Worm (Caenorhabditis elegans) whole organism, L3 larva: Measurements from ENCODE around the gene crt-1.

Experiments
- ZK546.5 ChIP-seq: sonication (generic microtip); optimal IDR thresholded peaks from 2 replicates; lab custom pipeline; 2017; ENCODE audit warnings: missing biosample characterization, missing genetic modification characterization
- aly-2 ChIP-seq: fragments of 150-350 bp; optimal IDR thresholded peaks from 2 replicates; lab custom pipeline; 2014; ENCODE audit warnings: missing biosample characterization, missing genetic modification characterization
- ama-1 ChIP-seq: fragments of 150-350 bp; optimal IDR thresholded peaks from 2 replicates; lab custom pipeline; 2018
- ceh-16 ChIP-seq: sonication (generic microtip); optimal IDR thresholded peaks from 2 replicates; lab custom pipeline; 2017; ENCODE audit warnings: missing biosample characterization, missing genetic modification characterization
- ceh-28 ChIP-seq: fragments of 150-350 bp; optimal IDR thresholded peaks from 2 replicates; lab custom pipeline; 2014; ENCODE audit warnings: missing biosample characterization, missing genetic modification reagents, missing genetic modification characterization
- ceh-82 ChIP-seq: fragments of 150-350 bp; optimal IDR thresholded peaks from 2 replicates; lab custom pipeline; 2014; ENCODE audit warnings: missing biosample characterization, missing genetic modification characterization
- daf-12 ChIP-seq: fragments of 150-350 bp; optimal IDR thresholded peaks from 2 replicates; lab custom pipeline; 2014; ENCODE audit warnings: missing biosample characterization, missing genetic modification reagents, missing genetic modification characterization
- egl-5 ChIP-seq: fragments of 150-350 bp; optimal IDR thresholded peaks from 2 replicates; lab custom pipeline; 2017; ENCODE audit warnings: missing biosample characterization, missing genetic modification reagents, missing genetic modification characterization, inconsistent platforms
- elt-2 ChIP-seq: sonication (generic microtip); optimal IDR thresholded peaks from 2 replicates; lab custom pipeline; 2016; ENCODE audit warnings: missing genetic modification reagents, mild to moderate bottlenecking, missing genetic modification characterization, missing compliant biosample characterization
- elt-3 ChIP-seq, 3 experiments: fragments of 150-350 bp in 1 of 3; sonication (generic microtip) in 2 of 3; optimal IDR thresholded peaks; 2 replicates in 2 of 3; 4 replicates in 1 of 3; lab custom pipeline; 2014 to 2017; ENCODE audit warnings: missing biosample characterization in 3 of 3, missing genetic modification characterization in 3 of 3
- eor-1 ChIP-seq, 2 experiments: fragments of 150-350 bp; optimal IDR thresholded peaks; 2 replicates each; lab custom pipeline; 2014 to 2018; ENCODE audit warnings: missing biosample characterization in 2 of 2, missing genetic modification characterization in 2 of 2
- fos-1 ChIP-seq: fragments of 150-350 bp; optimal IDR thresholded peaks from 2 replicates; lab custom pipeline; 2014; ENCODE audit warnings: missing biosample characterization, missing genetic modification characterization
- lsy-12 ChIP-seq: sonication (generic microtip); optimal IDR thresholded peaks from 2 replicates; lab custom pipeline; 2016; ENCODE audit warnings: mild to moderate bottlenecking, missing genetic modification characterization, missing compliant biosample characterization
- mdl-1 ChIP-seq: fragments of 150-350 bp; optimal IDR thresholded peaks from 2 replicates; lab custom pipeline; 2014; ENCODE audit warnings: missing biosample characterization, missing genetic modification characterization
- nfya-1 ChIP-seq: sonication (generic microtip); optimal IDR thresholded peaks from 2 replicates; lab custom pipeline; 2017; ENCODE audit warnings: missing genetic modification characterization, mild to moderate bottlenecking, missing compliant biosample characterization, antibody characterized with exemption, moderate library complexity; ENCODE audit not compliant: insufficient read depth
- nhr-11 ChIP-seq: fragments of 150-350 bp; optimal IDR thresholded peaks from 2 replicates; lab custom pipeline; 2014; ENCODE audit warnings: missing biosample characterization, missing genetic modification characterization
- nhr-23 ChIP-seq: fragments of 150-350 bp; optimal IDR thresholded peaks from 2 replicates; lab custom pipeline; 2014; ENCODE audit warnings: missing biosample characterization, missing genetic modification reagents, missing genetic modification characterization
- nhr-237 ChIP-seq: fragments of 150-350 bp; optimal IDR thresholded peaks from 2 replicates; lab custom pipeline; 2014; ENCODE audit warnings: missing biosample characterization, missing genetic modification characterization
- nhr-25 ChIP-seq: sonication (generic microtip); optimal IDR thresholded peaks from 2 replicates; lab custom pipeline; 2017; ENCODE audit warnings: missing biosample characterization, missing genetic modification characterization
- nhr-28 ChIP-seq: fragments of 150-350 bp; optimal IDR thresholded peaks from 2 replicates; lab custom pipeline; 2014; ENCODE audit warnings: missing biosample characterization, missing genetic modification characterization
- nhr-43 ChIP-seq: sonication (generic microtip); optimal IDR thresholded peaks from 2 replicates; lab custom pipeline; 2016; ENCODE audit warnings: mild to moderate bottlenecking, missing genetic modification characterization, missing compliant biosample characterization; ENCODE audit not compliant: poor library complexity, severe bottlenecking
- nhr-76 ChIP-seq: fragments of 150-350 bp; sonication (generic microtip); optimal IDR thresholded peaks from 5 replicates; lab custom pipeline; 2014; ENCODE audit warnings: missing biosample characterization, missing genetic modification characterization
- nhr-77 ChIP-seq: fragments of 150-350 bp; optimal IDR thresholded peaks from 2 replicates; lab custom pipeline; 2014; ENCODE audit warnings: missing biosample characterization, missing genetic modification characterization
- pha-4 ChIP-seq: fragments of 150-350 bp; optimal IDR thresholded peaks from 2 replicates; lab custom pipeline; 2014; ENCODE audit warnings: missing biosample characterization, missing genetic modification reagents, missing genetic modification characterization
- pqm-1 ChIP-seq: fragments of 150-350 bp; optimal IDR thresholded peaks from 2 replicates; lab custom pipeline; 2017; ENCODE audit warnings: missing biosample characterization, missing genetic modification characterization, inconsistent platforms
- snpc-4 ChIP-seq: fragments of 150-350 bp; optimal IDR thresholded peaks from 2 replicates; lab custom pipeline; 2014; ENCODE audit warnings: missing biosample characterization, missing genetic modification characterization
- tbx-2 ChIP-seq: sonication (generic microtip); optimal IDR thresholded peaks from 2 replicates; lab custom pipeline; 2016; ENCODE audit warnings: mild to moderate bottlenecking, missing genetic modification characterization, missing compliant biosample characterization
- unc-62 ChIP-seq: fragments of 150-350 bp; sonication (generic microtip); optimal IDR thresholded peaks from 4 replicates; lab custom pipeline; 2014; ENCODE audit warnings: missing biosample characterization, missing genetic modification reagents, missing genetic modification characterization
- zag-1 ChIP-seq: fragments of 150-350 bp; optimal IDR thresholded peaks from 2 replicates; lab custom pipeline; 2014; ENCODE audit warnings: missing biosample characterization, missing genetic modification characterization
- ztf-4 ChIP-seq: fragments of 150-350 bp; optimal IDR thresholded peaks from 2 replicates; lab custom pipeline; 2014; ENCODE audit warnings: missing biosample characterization, missing genetic modification characterization

The crt-1 gene

DNA sequence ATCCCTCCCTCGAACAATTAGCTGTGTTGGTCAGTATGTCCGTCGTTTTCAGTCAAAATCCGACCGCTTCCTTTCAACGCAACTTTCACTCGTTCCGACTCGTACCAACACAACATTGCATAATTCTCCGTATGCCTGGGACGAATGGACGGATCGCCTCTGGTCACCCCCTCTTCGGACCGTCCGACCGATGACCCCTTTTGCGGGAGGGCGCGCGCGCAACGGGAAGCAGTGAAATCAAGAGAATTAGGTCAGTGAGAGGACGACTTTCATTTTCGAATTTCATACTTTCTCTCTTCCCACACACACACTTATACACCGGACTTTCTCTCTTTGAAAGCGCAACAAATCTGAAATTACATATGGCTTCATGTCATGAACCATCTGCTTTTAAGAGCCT lies 5.0 kb upstream of the crt-1 start, which contains the start of gene atf-8:
TSS of gene atf-8 (plus strand) at position 234 of the 400 bp plus-strand sequence.
- TF ChIP-seq nhr-25 (tag; lab: Kevin White, UChicago) (peak; percentile 10), ceh-16 (tag; lab: Kevin White, UChicago) (no peak), nfya-1 (tag; lab: Kevin White, UChicago) (no peak), unc-62 (GFP tag; lab: Kevin White, UChicago) (no peak), pqm-1 (no peak), nhr-11 (tag; lab: Kevin White, UChicago) (no peak), lsy-12 (no peak), aly-2 (tag; lab: Kevin White, UChicago) (no peak), nhr-23 (tag; lab: Kevin White, UChicago) (peak; percentile 74), ama-1 (lab: Kevin White, UChicago) (no peak), nhr-76 (tag; lab: Kevin White, UChicago) (no peak), mdl-1 (tag; lab: Kevin White, UChicago) (no peak)

DNA sequence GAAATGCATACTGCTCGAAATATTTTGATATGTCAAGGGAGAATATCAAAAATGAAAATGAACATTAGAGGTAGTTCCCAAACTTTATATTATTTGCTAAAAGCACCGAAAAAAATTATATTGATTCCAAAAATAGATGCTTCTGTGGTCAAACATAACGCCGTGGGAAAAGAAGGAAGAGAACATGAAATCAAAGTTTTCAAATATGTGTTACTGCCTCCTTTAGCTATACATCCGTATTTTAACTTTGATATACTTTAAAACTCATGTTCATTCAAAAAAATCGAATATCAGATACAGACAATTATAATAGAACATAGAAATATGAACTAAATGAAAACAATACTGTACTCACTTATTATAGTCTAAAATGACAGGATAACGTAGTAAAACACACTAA lies 3.1 kb upstream of the crt-1 start, which contains the start of gene Y38A10A.11:
TSS of gene Y38A10A.11 (minus strand) at position 101 of the 400 bp plus-strand sequence.
- TF ChIP-seq mdl-1 (tag; lab: Kevin White, UChicago) = no peak
- no peak for TF ChIP-seq nhr-237 (tag; lab: Kevin White, UChicago)
- TF ChIP-seq tbx-2 (tag; lab: Kevin White, UChicago) = no peak
- TF ChIP-seq snpc-4 (tag; lab: Kevin White, UChicago) = no peak
- no peak for TF ChIP-seq ama-1 (lab: Kevin White, UChicago)
- TF ChIP-seq zag-1 (tag; lab: Kevin White, UChicago) = no peak
- TF ChIP-seq daf-12 = no peak
- no peak for TF ChIP-seq nhr-28 (tag; lab: Kevin White, UChicago)
- no peak for TF ChIP-seq nhr-23 (tag; lab: Kevin White, UChicago)
- no peak for TF ChIP-seq ceh-82
- TF ChIP-seq, all 47 proteins: peak for 0

DNA sequence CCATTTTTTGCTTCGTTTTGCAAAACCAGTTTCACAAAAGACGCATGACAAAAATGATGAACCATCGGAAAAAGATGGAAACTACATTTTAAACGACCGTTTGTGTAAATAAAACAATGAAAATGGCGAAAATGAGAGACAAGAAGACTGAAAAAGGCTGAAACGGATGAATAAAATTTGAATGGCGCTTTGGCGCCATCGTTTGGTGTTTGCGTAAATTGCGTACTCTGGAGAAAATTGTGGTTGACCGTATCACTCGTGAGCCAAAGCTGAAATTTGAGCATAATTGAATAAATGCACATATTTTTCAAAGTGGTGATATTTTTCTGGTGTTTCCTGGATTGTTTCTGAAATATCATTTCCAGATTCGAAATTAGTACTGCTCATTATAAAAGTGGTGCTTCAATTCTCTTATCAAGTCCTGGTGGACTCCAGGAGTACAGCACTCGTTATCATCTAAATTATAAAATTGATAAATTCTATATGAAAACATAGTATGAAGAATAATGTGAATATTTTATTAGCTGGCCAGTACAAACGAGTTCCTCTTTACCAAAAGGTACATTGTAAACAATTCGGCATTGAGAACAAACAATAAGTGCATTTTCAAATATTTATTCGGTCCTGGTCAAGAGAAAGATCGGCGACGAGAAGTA lies 1.0 kb upstream of the crt-1 start:
- TF ChIP-seq ceh-82 (no peak), eor-1 (tag; optimal IDR thresholded peaks at IDR 0.05; lab: Kevin White, UChicago) (no peak), nhr-25 (tag; lab: Kevin White, UChicago) (no peak), elt-3 (tag; optimal IDR thresholded peaks at IDR 0.05; lab: Kevin White, UChicago) (no peak), elt-2 (tag; lab: Kevin White, UChicago) (peak; percentile 70), nhr-76 (tag; lab: Kevin White, UChicago) (no peak), egl-5 (peak; percentile 23), nhr-43 (tag; lab: Kevin White, UChicago) (no peak), ama-1 (lab: Kevin White, UChicago) (no peak), ZK546.5 (no peak), pha-4 (peak; percentile 80), nhr-23 (tag; lab: Kevin White, UChicago) (peak; percentile 2), nhr-11 (tag; lab: Kevin White, UChicago) (no peak), nfya-1 (tag; lab: Kevin White, UChicago) (peak; percentile 21)

DNA sequence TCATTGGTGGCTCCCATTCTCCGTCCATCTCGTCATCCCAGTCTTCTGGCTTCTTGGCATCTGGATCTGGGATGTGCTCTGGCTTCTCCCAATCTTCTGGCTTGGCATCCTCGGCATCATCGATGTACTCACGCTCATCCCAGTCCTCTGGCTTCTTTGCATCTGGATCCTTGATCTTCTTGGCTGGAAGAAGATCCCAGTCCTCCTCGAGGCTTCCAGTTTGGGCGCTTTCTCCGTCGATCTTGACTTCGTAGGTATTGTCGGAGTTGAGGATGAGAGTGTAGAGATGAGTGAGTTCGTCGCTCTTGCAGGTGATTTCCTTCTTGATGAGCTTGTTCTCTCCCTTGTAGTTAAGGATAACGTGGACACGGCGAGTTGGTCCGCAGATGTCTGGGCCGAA lies 708 bp downstream of the crt-1 start:
- TF ChIP-seq aly-2 (tag; lab: Kevin White, UChicago) = no peak
- TF ChIP-seq ama-1 (lab: Kevin White, UChicago) = peak; percentile 58
- TF ChIP-seq, all 47 proteins: peak for 1

DNA sequence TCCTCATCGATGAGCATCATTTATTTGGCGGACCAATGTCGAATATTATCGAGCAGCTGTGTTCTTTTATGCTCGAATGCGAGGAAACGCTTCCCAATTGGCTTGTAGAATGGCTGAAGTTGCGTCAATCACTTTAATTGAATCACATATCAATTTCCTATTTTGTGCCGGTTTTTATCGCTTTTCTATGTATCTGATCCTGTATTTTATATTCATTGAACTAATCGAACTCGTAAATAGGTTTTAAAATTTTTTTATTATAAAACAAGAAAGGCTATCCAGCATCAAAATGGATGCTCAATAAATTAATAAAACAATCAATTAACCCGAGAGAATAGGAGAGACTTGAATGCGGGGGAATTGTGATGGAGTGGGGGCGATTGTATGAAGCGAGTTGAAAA lies 1.6 kb downstream of the crt-1 start:
- TF ChIP-seq ztf-4 (tag; lab: Kevin White, UChicago) = no peak
- no peak for TF ChIP-seq zag-1 (tag; lab: Kevin White, UChicago)
- TF ChIP-seq lsy-12 = peak; percentile 52
- TF ChIP-seq tbx-2 (tag; lab: Kevin White, UChicago) = no peak
- peak; percentile 24 for TF ChIP-seq fos-1 (tag; lab: Kevin White, UChicago)
- TF ChIP-seq nhr-23 (tag; lab: Kevin White, UChicago) = peak; percentile 11
- no peak for TF ChIP-seq nhr-11 (tag; lab: Kevin White, UChicago)
- peak; percentile 22 for TF ChIP-seq nfya-1 (tag; lab: Kevin White, UChicago)
- peak; percentile 44 for TF ChIP-seq nhr-77 (tag; lab: Kevin White, UChicago)
- TF ChIP-seq ama-1 (lab: Kevin White, UChicago) = peak; percentile 96
- no peak for TF ChIP-seq nhr-28 (tag; lab: Kevin White, UChicago)
- TF ChIP-seq elt-2 (tag; lab: Kevin White, UChicago) = peak; percentile 40
- TF ChIP-seq pha-4 = peak; percentile 21
- peak; percentile 8 for TF ChIP-seq nhr-43 (tag; lab: Kevin White, UChicago)
- TF ChIP-seq ceh-28 (tag; lab: Kevin White, UChicago) = peak; percentile 11
